Fruit fly (Drosophila melanogaster) whole organism, prepupa: Measurements from ENCODE around the gene CG43135.

ENCODE experiments used
- CG10631 ChIP-seq: fragments of 200-800 bp; sonication (Bioruptor generic); optimal IDR thresholded peaks from 2 replicates; lab custom pipeline; 2016; ENCODE audit warnings: missing biosample characterization, missing genetic modification characterization
- CG10669 ChIP-seq: fragments of 200-800 bp; sonication (Bioruptor generic); optimal IDR thresholded peaks from 3 replicates; lab custom pipeline; 2018; ENCODE audit warnings: missing biosample characterization, mild to moderate bottlenecking, missing genetic modification characterization, moderate library complexity
- CG11294 ChIP-seq: fragments of 200-800 bp; sonication (Bioruptor generic); IDR thresholded peaks from 2 replicates; pipeline ENCODE4 v1.3.6; 2022; ENCODE audit warnings: missing biosample characterization, missing genetic modification characterization
- CG11762 ChIP-seq: fragments of 200-800 bp; sonication (Bioruptor generic); optimal IDR thresholded peaks from 3 replicates; lab custom pipeline; 2016; ENCODE audit warnings: missing biosample characterization, missing genetic modification characterization; ENCODE audit not compliant: insufficient read depth
- CG1621 ChIP-seq: fragments of 200-800 bp; sonication (Bioruptor generic); optimal IDR thresholded peaks from 3 replicates; lab custom pipeline; 2018; ENCODE audit warnings: missing biosample characterization, mild to moderate bottlenecking, missing genetic modification characterization
- CG3032 ChIP-seq: fragments of 200-800 bp; optimal IDR thresholded peaks from 2 replicates; lab custom pipeline; 2019; ENCODE audit warnings: missing biosample characterization, mild to moderate bottlenecking, missing genetic modification characterization, moderate library complexity
- CG31627 ChIP-seq: fragments of 200-800 bp; sonication (Bioruptor generic); optimal IDR thresholded peaks from 3 replicates; lab custom pipeline; 2016; ENCODE audit warnings: missing biosample characterization, missing genetic modification characterization
- CG32006 ChIP-seq: fragments of 200-800 bp; sonication (Bioruptor generic); optimal IDR thresholded peaks from 3 replicates; lab custom pipeline; 2017; ENCODE audit warnings: missing biosample characterization, mild to moderate bottlenecking, missing genetic modification characterization
- CG34406 ChIP-seq: fragments of 200-800 bp; sonication (Bioruptor generic); optimal IDR thresholded peaks from 3 replicates; lab custom pipeline; 2016; ENCODE audit warnings: missing biosample characterization, missing genetic modification characterization
- CG3919 ChIP-seq: fragments of 200-800 bp; sonication (Bioruptor generic); optimal IDR thresholded peaks from 3 replicates; lab custom pipeline; 2016; ENCODE audit warnings: missing biosample characterization, missing genetic modification characterization
- CG4318 ChIP-seq: fragments of 200-800 bp; sonication (Bioruptor generic); optimal IDR thresholded peaks from 3 replicates; lab custom pipeline; 2017; ENCODE audit warnings: missing biosample characterization, mild to moderate bottlenecking, missing genetic modification characterization
- CG6163 ChIP-seq: fragments of 200-800 bp; sonication (Bioruptor generic); IDR thresholded peaks from 3 replicates; pipeline ENCODE4 v1.3.6; 2022; ENCODE audit warnings: missing biosample characterization, missing genetic modification characterization
- CG6276 ChIP-seq: fragments of 200-800 bp; sonication (Bioruptor generic); optimal IDR thresholded peaks from 2 replicates; lab custom pipeline; 2017; ENCODE audit warnings: missing biosample characterization, mild to moderate bottlenecking, missing genetic modification characterization
- CG6792 ChIP-seq: fragments of 200-800 bp; sonication (Bioruptor generic); optimal IDR thresholded peaks from 3 replicates; lab custom pipeline; 2016; ENCODE audit warnings: missing biosample characterization, missing genetic modification characterization
- CG6808 ChIP-seq: fragments of 200-800 bp; sonication (Bioruptor generic); optimal IDR thresholded peaks from 3 replicates; lab custom pipeline; 2017; ENCODE audit warnings: missing biosample characterization, missing genetic modification characterization, mild to moderate bottlenecking, moderate library complexity, missing genetic modification reagents
- CG6854 ChIP-seq: fragments of 200-800 bp; sonication (Bioruptor generic); optimal IDR thresholded peaks from 2 replicates; lab custom pipeline; 2017; ENCODE audit warnings: missing biosample characterization, mild to moderate bottlenecking, missing genetic modification characterization
- CG7368 ChIP-seq: fragments of 200-800 bp; sonication (Bioruptor generic); optimal IDR thresholded peaks from 3 replicates; lab custom pipeline; 2016; ENCODE audit warnings: missing biosample characterization, missing genetic modification characterization
- CG8119 ChIP-seq: fragments of 200-800 bp; sonication (Bioruptor generic); IDR thresholded peaks from 3 replicates; pipeline ENCODE4 v1.3.6; 2022; ENCODE audit warnings: missing biosample characterization, missing genetic modification characterization
- CG8319 ChIP-seq: fragments of 200-800 bp; sonication (Bioruptor generic); optimal IDR thresholded peaks from 3 replicates; lab custom pipeline; 2016; ENCODE audit warnings: missing biosample characterization, missing genetic modification characterization
- CG8632 ChIP-seq: fragments of 200-800 bp; sonication (Bioruptor generic); optimal IDR thresholded peaks from 3 replicates; lab custom pipeline; 2016; ENCODE audit warnings: missing biosample characterization, missing genetic modification characterization
- CG9139 ChIP-seq: fragments of 200-800 bp; sonication (Bioruptor generic); optimal IDR thresholded peaks from 3 replicates; lab custom pipeline; 2017; ENCODE audit warnings: missing biosample characterization, mild to moderate bottlenecking, missing genetic modification characterization
- Eip75B ChIP-seq: fragments of 200-800 bp; sonication (Bioruptor generic); optimal IDR thresholded peaks from 3 replicates; lab custom pipeline; 2016; ENCODE audit warnings: missing biosample characterization, missing genetic modification characterization
- Eip78C ChIP-seq: fragments of 200-800 bp; sonication (Bioruptor generic); peaks from one replicate; lab custom pipeline; 2016; ENCODE audit warnings: missing biosample characterization, missing genetic modification characterization
- Ets21C ChIP-seq: fragments of 200-800 bp; sonication (Bioruptor generic); optimal IDR thresholded peaks from 3 replicates; lab custom pipeline; 2016; ENCODE audit warnings: missing biosample characterization, missing genetic modification characterization
- Ets96B ChIP-seq: fragments of 200-800 bp; optimal IDR thresholded peaks from 2 replicates; lab custom pipeline; 2019; ENCODE audit warnings: missing biosample characterization, mild to moderate bottlenecking, missing genetic modification characterization, moderate library complexity
- Gug ChIP-seq: fragments of 200-800 bp; sonication (Bioruptor generic); IDR thresholded peaks from 2 replicates; pipeline ENCODE4 v1.3.6; 2022; ENCODE audit warnings: missing biosample characterization, missing genetic modification characterization
- Hr38 ChIP-seq: sonication (Bioruptor generic); optimal IDR thresholded peaks from 2 replicates; lab custom pipeline; 2016; ENCODE audit warnings: missing biosample characterization, missing genetic modification characterization
- Hr39 ChIP-seq: fragments of 200-800 bp; sonication (Bioruptor generic); optimal IDR thresholded peaks from 2 replicates; lab custom pipeline; 2016; ENCODE audit warnings: missing biosample characterization, missing genetic modification characterization
- OdsH ChIP-seq: fragments of 200-800 bp; sonication (Bioruptor generic); optimal IDR thresholded peaks from 3 replicates; lab custom pipeline; 2016; ENCODE audit warnings: missing biosample characterization, missing genetic modification characterization
- Smox ChIP-seq: fragments of 200-800 bp; sonication (Bioruptor generic); optimal IDR thresholded peaks from 3 replicates; lab custom pipeline; 2016; ENCODE audit warnings: missing biosample characterization, missing genetic modification characterization
- Sox102F ChIP-seq: fragments of 200-800 bp; sonication (Bioruptor generic); optimal IDR thresholded peaks from 2 replicates; lab custom pipeline; 2016; ENCODE audit warnings: missing biosample characterization, mild to moderate bottlenecking, missing genetic modification characterization
- Sox14 ChIP-seq: fragments of 200-800 bp; sonication (Bioruptor generic); optimal IDR thresholded peaks from 3 replicates; lab custom pipeline; 2016; ENCODE audit warnings: missing biosample characterization, missing genetic modification characterization
- Sox15 ChIP-seq: fragments of 200-800 bp; sonication (Bioruptor generic); optimal IDR thresholded peaks from 3 replicates; lab custom pipeline; 2016; ENCODE audit warnings: missing biosample characterization, missing genetic modification characterization
- achi ChIP-seq: fragments of 200-800 bp; sonication (Bioruptor generic); optimal IDR thresholded peaks from 3 replicates; lab custom pipeline; 2016; ENCODE audit warnings: missing biosample characterization, missing genetic modification characterization
- acj6 ChIP-seq: fragments of 200-800 bp; sonication (Bioruptor generic); optimal IDR thresholded peaks from 3 replicates; lab custom pipeline; 2016; ENCODE audit warnings: missing biosample characterization, missing genetic modification characterization
- cyc ChIP-seq: fragments of 200-800 bp; sonication (Bioruptor generic); optimal IDR thresholded peaks from 3 replicates; lab custom pipeline; 2016; ENCODE audit warnings: missing biosample characterization, missing genetic modification characterization
- dac ChIP-seq: fragments of 200-800 bp; sonication (Bioruptor generic); optimal IDR thresholded peaks from 2 replicates; lab custom pipeline; 2017; ENCODE audit warnings: missing biosample characterization, mild to moderate bottlenecking, missing genetic modification characterization
- dsx ChIP-seq: fragments of 200-800 bp; optimal IDR thresholded peaks from 3 replicates; lab custom pipeline; 2019; ENCODE audit warnings: missing biosample characterization, mild to moderate bottlenecking, missing genetic modification characterization, moderate library complexity; ENCODE audit not compliant: poor library complexity, severe bottlenecking
- eg ChIP-seq: fragments of 200-800 bp; sonication (Bioruptor generic); IDR thresholded peaks from 3 replicates; pipeline ENCODE4 v1.3.6; 2022; ENCODE audit warnings: missing biosample characterization, missing genetic modification characterization
- esn ChIP-seq: fragments of 200-800 bp; sonication (Bioruptor generic); optimal IDR thresholded peaks from 2 replicates; lab custom pipeline; 2016; ENCODE audit warnings: missing biosample characterization, mild to moderate bottlenecking, missing genetic modification characterization, moderate library complexity
- fd59A ChIP-seq: fragments of 200-800 bp; sonication (Bioruptor generic); optimal IDR thresholded peaks from 2 replicates; lab custom pipeline; 2017; ENCODE audit warnings: missing biosample characterization, mild to moderate bottlenecking, missing genetic modification characterization, missing genetic modification reagents
- fd85E ChIP-seq: fragments of 200-800 bp; sonication (Bioruptor generic); optimal IDR thresholded peaks from 3 replicates; lab custom pipeline; 2016; ENCODE audit warnings: missing biosample characterization, missing genetic modification characterization
- lz ChIP-seq: fragments of 200-800 bp; sonication (Bioruptor generic); optimal IDR thresholded peaks from 3 replicates; lab custom pipeline; 2016; ENCODE audit warnings: missing biosample characterization, missing genetic modification characterization
- net ChIP-seq: fragments of 200-800 bp; sonication (Bioruptor generic); optimal IDR thresholded peaks from 3 replicates; lab custom pipeline; 2016; ENCODE audit warnings: missing biosample characterization, missing genetic modification characterization
- pdm3 ChIP-seq: fragments of 200-800 bp; sonication (Bioruptor generic); optimal IDR thresholded peaks from 3 replicates; lab custom pipeline; 2016; ENCODE audit warnings: missing biosample characterization, missing genetic modification characterization
- ss ChIP-seq, 2 experiments: fragments of 200-800 bp; sonication (Bioruptor generic); optimal IDR thresholded peaks; 2 replicates in 1 of 2; 3 replicates in 1 of 2; lab custom pipeline; 2017 to 2018; ENCODE audit warnings: mild to moderate bottlenecking in 2 of 2, missing biosample characterization in 2 of 2, missing genetic modification characterization in 2 of 2, moderate library complexity in 1 of 2
- svp ChIP-seq: fragments of 200-800 bp; sonication (Bioruptor generic); peaks from one replicate; lab custom pipeline; 2016; ENCODE audit warnings: missing biosample characterization, missing genetic modification characterization

The CG43135 gene

dm6 chrX:4248077-4248476 lies at the start of gene CG43135:
CG43135 (plus strand) TSS chrX:4248377.
- TF ChIP-seq eg = no peak
- no peak for TF ChIP-seq CG6163 (GFP tag; lab: Robert Waterston, UW)
- TF ChIP-seq lz = no peak
- TF ChIP-seq CG1621 (tag; lab: Kevin White, UChicago) = no peak
- no peak for TF ChIP-seq CG6808
- no peak for TF ChIP-seq CG11762 (GFP tag; lab: Kevin White, UChicago)
- TF ChIP-seq dac (GFP tag; lab: Kevin White, UChicago) = no peak
- no peak for TF ChIP-seq CG10631 (GFP tag; lab: Kevin White, UChicago)
- TF ChIP-seq esn (GFP tag; lab: Kevin White, UChicago) = no peak
- TF ChIP-seq CG6792 = no peak
- no peak for TF ChIP-seq Eip78C
- TF ChIP-seq CG8632 = no peak
- no peak for TF ChIP-seq Sox15 (GFP tag; lab: Kevin White, UChicago)
- TF ChIP-seq CG34406 (GFP tag; lab: Kevin White, UChicago) = no peak

- TF ChIP-seq CG3032 = no peak
- TF ChIP-seq CG11762 (GFP tag; lab: Kevin White, UChicago) = no peak
- TF ChIP-seq dac (GFP tag; lab: Kevin White, UChicago) = no peak
- no peak for TF ChIP-seq CG8632
- no peak for TF ChIP-seq CG9139 (GFP tag; lab: Kevin White, UChicago)
- TF ChIP-seq CG4318 (GFP tag; lab: Kevin White, UChicago) = no peak
- TF ChIP-seq CG10669 (GFP tag; lab: Kevin White, UChicago) = no peak
- no peak for TF ChIP-seq Hr39 (GFP tag; lab: Kevin White, UChicago)
- TF ChIP-seq CG8319 (GFP tag; lab: Kevin White, UChicago) = no peak
- no peak for TF ChIP-seq cyc
- TF ChIP-seq CG3919 = no peak
- TF ChIP-seq, all 60 proteins: peak for 0
Measured at dm6 chrX:4198769-4199168, 49.4 kb upstream of the CG43135 start.

DNA sequence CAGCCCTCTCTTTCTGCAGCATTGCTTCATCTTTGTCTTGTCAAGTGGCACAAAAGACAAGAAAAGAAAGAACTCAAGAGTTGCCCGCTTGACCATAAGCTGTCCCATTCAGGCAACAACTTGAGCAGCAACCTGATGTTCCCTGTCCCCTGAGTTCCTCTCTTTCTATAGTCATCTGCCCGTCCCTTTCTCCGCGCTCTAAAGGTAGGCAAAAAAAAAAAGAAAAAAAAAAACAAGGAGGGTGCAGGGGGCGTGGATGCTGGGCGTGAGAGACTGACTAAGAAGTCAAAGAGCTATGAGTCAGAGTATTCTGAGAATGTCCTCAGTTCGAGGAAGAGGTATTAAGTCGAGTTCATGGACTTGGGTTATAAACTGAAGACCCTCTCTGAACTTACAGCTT lies 47.6 kb upstream of the CG43135 start:
- TF ChIP-seq Eip75B (GFP tag; lab: Kevin White, UChicago) = peak; percentile 24
- TF ChIP-seq Smox = no peak
- TF ChIP-seq CG8632 = no peak
- TF ChIP-seq Sox102F (GFP tag; lab: Kevin White, UChicago) = no peak
- TF ChIP-seq eg = no peak
- TF ChIP-seq fd59A (GFP tag; lab: Kevin White, UChicago) = peak; percentile 21
- no peak for TF ChIP-seq CG10631 (GFP tag; lab: Kevin White, UChicago)
- no peak for TF ChIP-seq CG11294 (GFP tag; lab: Robert Waterston, UW)
- no peak for TF ChIP-seq CG8119 (GFP tag; lab: Robert Waterston, UW)
- TF ChIP-seq Gug (GFP tag; lab: Robert Waterston, UW) = no peak
- peak; percentile 35 for TF ChIP-seq dsx
- TF ChIP-seq CG6854 (GFP tag; lab: Kevin White, UChicago) = no peak
- TF ChIP-seq Hr38 = no peak
- TF ChIP-seq lz = no peak
- TF ChIP-seq Sox15 (GFP tag; lab: Kevin White, UChicago) = no peak
- TF ChIP-seq Ets21C (GFP tag; lab: Kevin White, UChicago) = no peak
- peak; percentile 21 for TF ChIP-seq Ets96B (tag; lab: Kevin White, UChicago)
- TF ChIP-seq CG8319 (GFP tag; lab: Kevin White, UChicago) = no peak
- TF ChIP-seq CG32006 (GFP tag; lab: Kevin White, UChicago) = no peak
- no peak for TF ChIP-seq net (GFP tag; lab: Kevin White, UChicago)
- TF ChIP-seq CG6276 (GFP tag; lab: Kevin White, UChicago) = no peak
- no peak for TF ChIP-seq Eip78C
- TF ChIP-seq svp (GFP tag; lab: Kevin White, UChicago) = no peak
- TF ChIP-seq dac (GFP tag; lab: Kevin White, UChicago) = no peak
- TF ChIP-seq CG31627 (GFP tag; lab: Kevin White, UChicago) = no peak
- peak; percentile 21 for TF ChIP-seq Sox14 (GFP tag; lab: Kevin White, UChicago)
- no peak for TF ChIP-seq CG7368 (GFP tag; lab: Kevin White, UChicago)
- TF ChIP-seq ss (GFP tag; optimal IDR thresholded peaks at IDR 0.05; lab: Kevin White, UChicago) = peak; percentile 51 to 56
- no peak for TF ChIP-seq pdm3 (GFP tag; lab: Kevin White, UChicago)
- no peak for TF ChIP-seq CG4318 (GFP tag; lab: Kevin White, UChicago)
- peak; percentile 61 for TF ChIP-seq CG6808
- TF ChIP-seq OdsH (GFP tag; lab: Kevin White, UChicago) = no peak
- TF ChIP-seq CG1621 (tag; lab: Kevin White, UChicago) = no peak
- TF ChIP-seq CG3032 = peak; percentile 20
- no peak for TF ChIP-seq achi (GFP tag; lab: Kevin White, UChicago)
- no peak for TF ChIP-seq CG3919
- TF ChIP-seq fd85E (GFP tag; lab: Kevin White, UChicago) = no peak
- peak; percentile 45 for TF ChIP-seq CG9139 (GFP tag; lab: Kevin White, UChicago)
- no peak for TF ChIP-seq esn (GFP tag; lab: Kevin White, UChicago)
- TF ChIP-seq acj6 = no peak
